Worm (Caenorhabditis elegans) whole organism, late embryonic: ENCODE measurements around the gene F54B11.4.

Experiments
- C08G9.2 ChIP-seq: sonication (generic microtip); optimal IDR thresholded peaks from 2 replicates; lab custom pipeline; 2016; ENCODE audit warnings: mild to moderate bottlenecking, missing genetic modification characterization, moderate library complexity, missing compliant biosample characterization
- C38D4.7 ChIP-seq: fragments of 200-800 bp; sonication (Bioruptor generic); optimal IDR thresholded peaks from 2 replicates; lab custom pipeline; 2018; ENCODE audit warnings: mild to moderate bottlenecking, missing genetic modification characterization, moderate library complexity, missing compliant biosample characterization
- F13H6.1 ChIP-seq: sonication (generic microtip); optimal IDR thresholded peaks from 2 replicates; lab custom pipeline; 2016; ENCODE audit warnings: missing genetic modification characterization, missing compliant biosample characterization
- K02D7.2 ChIP-seq: sonication (generic microtip); optimal IDR thresholded peaks from 2 replicates; lab custom pipeline; 2017; ENCODE audit warnings: mild to moderate bottlenecking, missing genetic modification characterization, missing compliant biosample characterization
- T23F11.4 ChIP-seq: fragments of 200-800 bp; sonication (Bioruptor generic); optimal IDR thresholded peaks from 2 replicates; lab custom pipeline; 2018; ENCODE audit warnings: mild to moderate bottlenecking, missing genetic modification characterization, missing compliant biosample characterization
- Y22D7AL.16 ChIP-seq: sonication (generic microtip); optimal IDR thresholded peaks from 2 replicates; lab custom pipeline; 2016; ENCODE audit warnings: missing genetic modification characterization, missing compliant biosample characterization
- ahr-1 ChIP-seq: sonication (generic microtip); optimal IDR thresholded peaks from 2 replicates; lab custom pipeline; 2016; ENCODE audit warnings: missing genetic modification characterization, missing compliant biosample characterization
- ceh-14 ChIP-seq: sonication (generic microtip); optimal IDR thresholded peaks from 2 replicates; lab custom pipeline; 2016; ENCODE audit warnings: missing genotype, missing genetic modification characterization, missing compliant biosample characterization
- ceh-18 ChIP-seq: sonication (generic microtip); optimal IDR thresholded peaks from 2 replicates; lab custom pipeline; 2016; ENCODE audit warnings: missing genetic modification characterization, missing compliant biosample characterization
- ceh-19 ChIP-seq: fragments of 200-800 bp; sonication (Bioruptor generic); optimal IDR thresholded peaks from 2 replicates; lab custom pipeline; 2018; ENCODE audit warnings: mild to moderate bottlenecking, missing genetic modification characterization, missing compliant biosample characterization
- ceh-22 ChIP-seq: sonication (generic microtip); optimal IDR thresholded peaks from 2 replicates; lab custom pipeline; 2017; ENCODE audit warnings: missing biosample characterization, missing genetic modification characterization
- ceh-24 ChIP-seq: sonication (generic microtip); optimal IDR thresholded peaks from 2 replicates; lab custom pipeline; 2016; ENCODE audit warnings: mild to moderate bottlenecking, missing genetic modification characterization, missing compliant biosample characterization
- ceh-30 ChIP-seq: fragments of 150-350 bp; optimal IDR thresholded peaks from 2 replicates; lab custom pipeline; 2014; ENCODE audit warnings: missing biosample characterization, missing genetic modification characterization
- ceh-31 ChIP-seq: sonication (generic microtip); optimal IDR thresholded peaks from 2 replicates; lab custom pipeline; 2016; ENCODE audit warnings: missing genetic modification characterization, missing compliant biosample characterization
- ceh-34 ChIP-seq: sonication (generic microtip); optimal IDR thresholded peaks from 2 replicates; lab custom pipeline; 2016; ENCODE audit warnings: mild to moderate bottlenecking, missing genetic modification characterization, missing compliant biosample characterization
- ceh-45 ChIP-seq: fragments of 200-800 bp; sonication (Bioruptor generic); IDR thresholded peaks from 2 replicates; pipeline ENCODE4 v1.3.6; 2022; ENCODE audit warnings: missing genetic modification reagents, missing genetic modification characterization, missing compliant biosample characterization
- ceh-48 ChIP-seq: sonication (generic microtip); optimal IDR thresholded peaks from 2 replicates; lab custom pipeline; 2016; ENCODE audit warnings: missing genetic modification characterization, inconsistent platforms, missing compliant biosample characterization
- dve-1 ChIP-seq: sonication (generic microtip); optimal IDR thresholded peaks from 2 replicates; lab custom pipeline; 2017; ENCODE audit warnings: antibody characterized with exemption, mild to moderate bottlenecking, missing genetic modification characterization, missing compliant biosample characterization
- elt-2 ChIP-seq: sonication (generic microtip); optimal IDR thresholded peaks from 2 replicates; lab custom pipeline; 2016; ENCODE audit warnings: missing genetic modification reagents, missing genetic modification characterization, missing compliant biosample characterization
- elt-4 ChIP-seq: sonication (generic microtip); optimal IDR thresholded peaks from 2 replicates; lab custom pipeline; 2016; ENCODE audit warnings: missing genetic modification characterization, missing compliant biosample characterization
- ets-4 ChIP-seq: sonication (generic microtip); optimal IDR thresholded peaks from 2 replicates; lab custom pipeline; 2016; ENCODE audit warnings: missing genetic modification characterization, missing compliant biosample characterization
- eyg-1 ChIP-seq: sonication (generic microtip); optimal IDR thresholded peaks from 2 replicates; lab custom pipeline; 2016; ENCODE audit warnings: missing genotype, missing genetic modification characterization, missing compliant biosample characterization
- fkh-10 ChIP-seq: fragments of 150-350 bp; optimal IDR thresholded peaks from 2 replicates; lab custom pipeline; 2014; ENCODE audit warnings: missing biosample characterization, missing genetic modification reagents, missing genetic modification characterization
- gmeb-2 ChIP-seq: sonication (generic microtip); optimal IDR thresholded peaks from 2 replicates; lab custom pipeline; 2016; ENCODE audit warnings: missing genetic modification characterization, inconsistent platforms, missing compliant biosample characterization
- hlh-30 ChIP-seq: sonication (generic microtip); optimal IDR thresholded peaks from 2 replicates; lab custom pipeline; 2017; ENCODE audit warnings: antibody characterized with exemption, missing genetic modification characterization, missing compliant biosample characterization; ENCODE audit not compliant: insufficient read depth
- hlh-6 ChIP-seq: sonication (generic microtip); optimal IDR thresholded peaks from 2 replicates; lab custom pipeline; 2016; ENCODE audit warnings: missing genotype, missing genetic modification characterization, missing compliant biosample characterization
- hlh-8 ChIP-seq: sonication (generic microtip); optimal IDR thresholded peaks from 2 replicates; lab custom pipeline; 2016; ENCODE audit warnings: missing genotype, missing genetic modification characterization, missing compliant biosample characterization
- lim-6 ChIP-seq: sonication (generic microtip); optimal IDR thresholded peaks from 2 replicates; lab custom pipeline; 2016; ENCODE audit warnings: missing genetic modification characterization, missing compliant biosample characterization
- madf-2 ChIP-seq: sonication (generic microtip); optimal IDR thresholded peaks from 2 replicates; lab custom pipeline; 2017; ENCODE audit warnings: missing genetic modification characterization, missing compliant biosample characterization
- nfya-1 ChIP-seq: sonication (generic microtip); optimal IDR thresholded peaks from 2 replicates; lab custom pipeline; 2017; ENCODE audit warnings: missing genetic modification characterization, mild to moderate bottlenecking, missing compliant biosample characterization, antibody characterized with exemption, moderate library complexity
- nhr-11 ChIP-seq: fragments of 150-350 bp; optimal IDR thresholded peaks from 2 replicates; lab custom pipeline; 2014; ENCODE audit warnings: missing biosample characterization, missing genetic modification characterization
- nhr-232 ChIP-seq: sonication (generic microtip); optimal IDR thresholded peaks from 2 replicates; lab custom pipeline; 2016; ENCODE audit warnings: missing genetic modification characterization, missing compliant biosample characterization
- npax-4 ChIP-seq: sonication (generic microtip); optimal IDR thresholded peaks from 2 replicates; lab custom pipeline; 2016; ENCODE audit warnings: missing genetic modification characterization, missing compliant biosample characterization
- odd-2 ChIP-seq: sonication (generic microtip); optimal IDR thresholded peaks from 2 replicates; lab custom pipeline; 2017; ENCODE audit warnings: antibody characterized with exemption, mild to moderate bottlenecking, missing genetic modification characterization, missing compliant biosample characterization
- pag-3 ChIP-seq: sonication (generic microtip); optimal IDR thresholded peaks from 2 replicates; lab custom pipeline; 2016; ENCODE audit warnings: missing compliant biosample characterization, missing genetic modification characterization, borderline replicate concordance
- pat-9 ChIP-seq: fragments of 200-800 bp; sonication (Bioruptor generic); optimal IDR thresholded peaks from 2 replicates; lab custom pipeline; 2018; ENCODE audit warnings: mild to moderate bottlenecking, missing genetic modification characterization, moderate library complexity, missing compliant biosample characterization
- pax-1 ChIP-seq: fragments of 150-350 bp; optimal IDR thresholded peaks from 2 replicates; lab custom pipeline; 2014; ENCODE audit warnings: missing biosample characterization, missing genetic modification characterization
- pha-2 ChIP-seq: sonication (generic microtip); optimal IDR thresholded peaks from 2 replicates; lab custom pipeline; 2017; ENCODE audit warnings: mild to moderate bottlenecking, missing genetic modification characterization, missing compliant biosample characterization
- pha-4 ChIP-seq: fragments of 150-350 bp; optimal IDR thresholded peaks from 2 replicates; lab custom pipeline; 2018; ENCODE audit warnings: missing biosample characterization, missing genetic modification reagents, missing genetic modification characterization
- pros-1 ChIP-seq: fragments of 150-350 bp; optimal IDR thresholded peaks from 2 replicates; lab custom pipeline; 2014; ENCODE audit warnings: missing biosample characterization, missing genetic modification reagents, missing genetic modification characterization
- rnt-1 ChIP-seq: sonication (generic microtip); optimal IDR thresholded peaks from 2 replicates; lab custom pipeline; 2016; ENCODE audit warnings: missing genetic modification characterization, missing compliant biosample characterization
- sdc-2 ChIP-seq: sonication (generic microtip); optimal IDR thresholded peaks from 2 replicates; lab custom pipeline; 2016; ENCODE audit warnings: missing genotype, missing genetic modification characterization, missing compliant biosample characterization
- sox-4 ChIP-seq: sonication (generic microtip); optimal IDR thresholded peaks from 2 replicates; lab custom pipeline; 2017; ENCODE audit warnings: mild to moderate bottlenecking, missing genetic modification characterization, inconsistent platforms, missing compliant biosample characterization
- tbx-2 ChIP-seq: sonication (generic microtip); optimal IDR thresholded peaks from 2 replicates; lab custom pipeline; 2016; ENCODE audit warnings: missing genetic modification characterization, missing compliant biosample characterization
- unc-3 ChIP-seq, 2 experiments: fragments of 200-800 bp in 1 of 2; sonication (Bioruptor generic) in 1 of 2; sonication (generic microtip) in 1 of 2; conservative IDR thresholded peaks in 1 of 2; optimal IDR thresholded peaks in 1 of 2; 2 replicates each; pipeline versions ENCODE4 v1.3.6 to Lab custom; 2016 to 2022; ENCODE audit warnings: missing compliant biosample characterization in 2 of 2, missing genetic modification characterization in 2 of 2, missing genetic modification reagents in 1 of 2
- unc-42 ChIP-seq: sonication (generic microtip); optimal IDR thresholded peaks from 2 replicates; lab custom pipeline; 2016; ENCODE audit warnings: missing genotype, missing genetic modification characterization, missing compliant biosample characterization
- unc-55 ChIP-seq: sonication (generic microtip); optimal IDR thresholded peaks from 2 replicates; lab custom pipeline; 2017; ENCODE audit warnings: missing biosample characterization, missing genetic modification reagents, missing genetic modification characterization
- unc-86 ChIP-seq: sonication (generic microtip); optimal IDR thresholded peaks from 2 replicates; lab custom pipeline; 2016; ENCODE audit warnings: missing genetic modification characterization, missing compliant biosample characterization
- ztf-16 ChIP-seq: sonication (generic microtip); optimal IDR thresholded peaks from 2 replicates; lab custom pipeline; 2017; ENCODE audit warnings: missing genetic modification characterization, missing compliant biosample characterization

The F54B11.4 gene

DNA sequence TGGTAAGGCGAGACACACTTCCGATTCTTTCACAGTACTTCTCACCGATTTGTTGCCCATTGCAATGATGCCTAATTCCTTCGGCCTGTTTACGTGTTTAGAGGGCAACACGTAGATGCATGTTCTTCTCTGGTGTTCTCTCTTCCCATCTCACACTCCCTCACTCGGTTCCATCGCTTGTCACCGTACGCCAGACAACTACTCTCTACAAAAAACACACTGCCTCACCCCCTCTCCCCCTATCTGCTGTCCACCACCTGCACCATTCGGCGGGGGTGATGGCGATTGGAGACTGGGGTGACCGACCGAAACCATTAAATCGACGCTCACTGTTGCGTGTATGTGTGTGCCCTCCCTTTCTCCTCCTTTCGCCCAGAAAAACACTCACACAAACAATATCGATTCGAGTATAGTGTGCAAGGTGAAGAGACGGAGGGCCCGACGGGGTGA, 8.5 kb upstream of the F54B11.4 start (continued):
- peak; percentile 34 for TF ChIP-seq madf-2 (tag; lab: Kevin White, UChicago)
- TF ChIP-seq pax-1, result no peak
- no peak for TF ChIP-seq fkh-10 (GFP tag; lab: Kevin White, UChicago)
- no peak for TF ChIP-seq npax-4 (tag; lab: Kevin White, UChicago)
- TF ChIP-seq ztf-16 (tag; lab: Kevin White, UChicago), result no peak
- TF ChIP-seq ceh-45 (GFP tag; lab: Robert Waterston, UW), result no peak
- no peak for TF ChIP-seq gmeb-2 (tag; lab: Kevin White, UChicago)
- peak; percentile 2 for TF ChIP-seq ceh-14 (tag; lab: Kevin White, UChicago)
- peak; percentile 55 for TF ChIP-seq ceh-48 (tag; lab: Kevin White, UChicago)
- TF ChIP-seq hlh-6 (tag; lab: Kevin White, UChicago), result peak; percentile 70
- peak; percentile 57 for TF ChIP-seq rnt-1
- TF ChIP-seq ceh-22, result peak; percentile 52
- TF ChIP-seq Y22D7AL.16 (tag; lab: Kevin White, UChicago), result no peak

DNA sequence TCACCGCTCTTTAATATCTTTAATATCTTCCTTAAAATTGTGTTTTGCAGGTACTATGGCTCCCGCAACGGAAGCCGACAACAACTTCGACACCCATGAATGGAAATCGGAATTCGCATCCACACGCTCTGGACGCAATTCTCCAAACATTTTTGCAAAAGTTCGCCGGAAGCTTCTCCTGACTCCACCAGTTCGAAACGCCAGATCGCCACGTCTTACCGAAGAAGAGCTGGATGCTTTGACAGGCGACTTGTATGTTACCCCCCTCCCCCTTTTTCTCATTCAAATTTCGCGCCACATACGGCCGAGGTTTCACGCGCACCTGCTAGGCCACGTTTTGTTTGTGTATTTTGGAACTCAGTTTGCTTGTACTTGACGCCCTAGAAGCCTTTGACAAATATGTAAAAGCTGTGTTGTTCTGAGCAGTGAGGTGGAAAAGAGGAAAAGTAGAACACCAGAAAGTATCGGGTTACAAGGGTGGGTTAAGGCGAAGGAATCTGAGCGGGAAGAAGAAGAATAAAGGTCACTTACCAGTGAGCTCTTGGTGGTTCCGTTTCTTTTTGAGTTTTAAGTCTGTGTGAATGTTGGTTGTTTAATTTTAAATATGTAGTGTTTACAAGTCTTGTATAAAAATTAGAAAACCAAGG, 7.6 kb upstream of the F54B11.4 start, which contains the start of gene unc-84:
unc-84 (plus strand) TSS at position 51 of the 647 bp plus-strand sequence.
- TF ChIP-seq pag-3 (tag; lab: Kevin White, UChicago), result no peak
- TF ChIP-seq ceh-22, result no peak
- TF ChIP-seq nhr-232, result no peak
- TF ChIP-seq ztf-16 (tag; lab: Kevin White, UChicago), result no peak
- no peak for TF ChIP-seq ceh-45 (GFP tag; lab: Robert Waterston, UW)
- TF ChIP-seq madf-2 (tag; lab: Kevin White, UChicago), result no peak
- TF ChIP-seq T23F11.4, result no peak
- TF ChIP-seq ceh-14 (tag; lab: Kevin White, UChicago), result no peak
- no peak for TF ChIP-seq nfya-1 (tag; lab: Kevin White, UChicago)
- TF ChIP-seq ceh-48 (tag; lab: Kevin White, UChicago), result no peak
- no peak for TF ChIP-seq lim-6 (tag; lab: Kevin White, UChicago)
- no peak for TF ChIP-seq unc-86 (tag; lab: Kevin White, UChicago)
- TF ChIP-seq nhr-11 (tag; lab: Kevin White, UChicago), result no peak
- TF ChIP-seq unc-55, result no peak
- TF ChIP-seq F13H6.1 (tag; lab: Kevin White, UChicago), result no peak
- TF ChIP-seq sox-4, result no peak
- peak; percentile 52 for TF ChIP-seq sdc-2 (tag; lab: Kevin White, UChicago)
- peak; percentile 72 for TF ChIP-seq C08G9.2 (tag; lab: Kevin White, UChicago)
- TF ChIP-seq ceh-18 (tag; lab: Kevin White, UChicago), result no peak
- TF ChIP-seq ahr-1 (tag; lab: Kevin White, UChicago), result no peak
- TF ChIP-seq K02D7.2, result no peak
- no peak for TF ChIP-seq ceh-30 (tag; lab: Kevin White, UChicago)
- TF ChIP-seq elt-4, result no peak
- TF ChIP-seq hlh-6 (tag; lab: Kevin White, UChicago), result no peak
- TF ChIP-seq pax-1, result no peak
- peak; percentile 64 for TF ChIP-seq ceh-31 (tag; lab: Kevin White, UChicago)
- no peak for TF ChIP-seq C38D4.7 (GFP tag; lab: Kevin White, UChicago)
- TF ChIP-seq eyg-1 (tag; lab: Kevin White, UChicago), result no peak
- peak; percentile 97 for TF ChIP-seq ceh-34 (tag; lab: Kevin White, UChicago)
- TF ChIP-seq odd-2, result no peak
- no peak for TF ChIP-seq pha-2
- peak; percentile 7 for TF ChIP-seq pros-1
- no peak for TF ChIP-seq elt-2 (tag; lab: Kevin White, UChicago)
- TF ChIP-seq ceh-19 (GFP tag; lab: Kevin White, UChicago), result no peak
- TF ChIP-seq ceh-24 (tag; lab: Kevin White, UChicago), result no peak
- TF ChIP-seq hlh-30 (tag; lab: Kevin White, UChicago), result no peak
- TF ChIP-seq hlh-8 (tag; lab: Kevin White, UChicago), result no peak
- no peak for TF ChIP-seq dve-1
- TF ChIP-seq fkh-10 (GFP tag; lab: Kevin White, UChicago), result no peak
- TF ChIP-seq unc-42 (tag; lab: Kevin White, UChicago), result no peak
- peak; percentile 53 for TF ChIP-seq tbx-2 (tag; lab: Kevin White, UChicago)
- no peak for TF ChIP-seq pha-4 (tag; lab: Kevin White, UChicago)
- peak; percentile 32 for TF ChIP-seq ets-4 (tag; lab: Kevin White, UChicago)
- no peak for TF ChIP-seq unc-3 (GFP tag; conservative IDR thresholded peaks at IDR 0.05; lab: Robert Waterston, UW)
- TF ChIP-seq unc-3 (tag; optimal IDR thresholded peaks at IDR 0.05; lab: Kevin White, UChicago), result no peak
- no peak for TF ChIP-seq pat-9 (tag; lab: Kevin White, UChicago)
